Worm (Caenorhabditis elegans) whole organism, mixed stage, embryonic: Measurements from ENCODE around the gene ZK1193.2.

Experiments
- ces-1 ChIP-seq: fragments of 150-350 bp; optimal IDR thresholded peaks from 2 replicates; lab custom pipeline; 2014; ENCODE audit warnings: missing biosample characterization, missing genetic modification reagents, missing genetic modification characterization
- elt-1 ChIP-seq: sonication (generic microtip); optimal IDR thresholded peaks from 2 replicates; lab custom pipeline; 2017; ENCODE audit warnings: missing genetic modification characterization, mild to moderate bottlenecking, missing compliant biosample characterization, antibody characterized with exemption, moderate library complexity, borderline replicate concordance; ENCODE audit not compliant: insufficient read depth
- elt-3 ChIP-seq: fragments of 150-350 bp; optimal IDR thresholded peaks from 2 replicates; lab custom pipeline; 2014; ENCODE audit warnings: missing biosample characterization, missing genetic modification characterization
- lin-32 ChIP-seq: fragments of 200-800 bp; sonication (Bioruptor generic); optimal IDR thresholded peaks from 2 replicates; lab custom pipeline; 2018; ENCODE audit warnings: mild to moderate bottlenecking, missing genetic modification characterization, missing compliant biosample characterization
- lsy-2 ChIP-seq: fragments of 150-350 bp; optimal IDR thresholded peaks from 2 replicates; lab custom pipeline; 2014; ENCODE audit warnings: missing biosample characterization, missing genetic modification characterization
- nhr-12 ChIP-seq: fragments of 150-350 bp; optimal IDR thresholded peaks from 2 replicates; lab custom pipeline; 2014; ENCODE audit warnings: missing biosample characterization, missing genetic modification characterization
- nhr-28 ChIP-seq: fragments of 150-350 bp; optimal IDR thresholded peaks from 2 replicates; lab custom pipeline; 2014; ENCODE audit warnings: missing biosample characterization, missing genetic modification characterization
- nhr-76 ChIP-seq: sonication (generic microtip); optimal IDR thresholded peaks from 2 replicates; lab custom pipeline; 2017; ENCODE audit warnings: missing biosample characterization, missing genetic modification characterization
- snpc-4 ChIP-seq: fragments of 150-350 bp; optimal IDR thresholded peaks from 2 replicates; lab custom pipeline; 2014; ENCODE audit warnings: missing biosample characterization, missing genetic modification characterization
- unc-39 ChIP-seq: fragments of 150-350 bp; optimal IDR thresholded peaks from 2 replicates; lab custom pipeline; 2014; ENCODE audit warnings: missing biosample characterization, missing genetic modification characterization
- unc-62 ChIP-seq: fragments of 150-350 bp; optimal IDR thresholded peaks from 2 replicates; lab custom pipeline; 2014; ENCODE audit warnings: missing biosample characterization, missing genetic modification reagents, missing genetic modification characterization
- zip-8 ChIP-seq: fragments of 150-350 bp; optimal IDR thresholded peaks from 2 replicates; lab custom pipeline; 2014; ENCODE audit warnings: missing biosample characterization, missing genetic modification characterization

ce11 chrX:423757-424156, 1.7 kb downstream of the ZK1193.2 start:
- TF ChIP-seq nhr-28 (tag; lab: Kevin White, UChicago) (no peak), elt-3 (tag; lab: Kevin White, UChicago) (no peak), unc-62 (GFP tag; lab: Kevin White, UChicago) (no peak), nhr-12 (tag; lab: Kevin White, UChicago) (no peak), lsy-2 (no peak), snpc-4 (tag; lab: Kevin White, UChicago) (no peak), unc-39 (tag; lab: Kevin White, UChicago) (no peak), zip-8 (no peak), nhr-76 (no peak), ces-1 (GFP tag; lab: Kevin White, UChicago) (no peak), lin-32 (GFP tag; lab: Kevin White, UChicago) (no peak), elt-1 (tag; lab: Kevin White, UChicago) (no peak)
